Worm (Caenorhabditis elegans) whole organism, young adult: ENCODE data around the gene E02H1.6.

Experiments used
- B0336.3 ChIP-seq: fragments of 200-800 bp; sonication (Bioruptor generic); IDR thresholded peaks from 2 replicates; pipeline ENCODE4 v1.3.6; 2022; ENCODE audit warnings: missing genetic modification characterization, missing compliant biosample characterization
- C17E4.6 ChIP-seq: fragments of 200-800 bp; sonication (Bioruptor generic); IDR thresholded peaks from 2 replicates; pipeline ENCODE4 v1.3.6; 2022; ENCODE audit warnings: missing genetic modification reagents, missing genetic modification characterization, missing compliant biosample characterization
- K11D2.4 ChIP-seq: fragments of 200-800 bp; sonication (Bioruptor generic); IDR thresholded peaks from 2 replicates; pipeline ENCODE4 v1.3.6; 2022; ENCODE audit warnings: missing genetic modification reagents, missing genetic modification characterization, missing compliant biosample characterization
- K12H6.12 ChIP-seq: fragments of 200-800 bp; sonication (Bioruptor generic); optimal IDR thresholded peaks from 2 replicates; lab custom pipeline; 2018; ENCODE audit warnings: mild to moderate bottlenecking, missing genetic modification characterization, missing compliant biosample characterization
- akir-1 ChIP-seq: fragments of 200-800 bp; sonication (Bioruptor generic); optimal IDR thresholded peaks from 2 replicates; lab custom pipeline; 2018; ENCODE audit warnings: mild to moderate bottlenecking, missing genetic modification characterization, moderate library complexity, missing compliant biosample characterization
- attf-3 ChIP-seq: fragments of 200-800 bp; sonication (Bioruptor generic); conservative IDR thresholded peaks from 2 replicates; pipeline ENCODE4 v1.3.6; 2022; ENCODE audit warnings: missing genetic modification reagents, missing genetic modification characterization, missing compliant biosample characterization
- attf-5 ChIP-seq: fragments of 200-800 bp; sonication (Bioruptor generic); optimal IDR thresholded peaks from 2 replicates; lab custom pipeline; 2018; ENCODE audit warnings: mild to moderate bottlenecking, missing genetic modification characterization, missing compliant biosample characterization
- bed-2 ChIP-seq: fragments of 200-800 bp; sonication (Bioruptor generic); IDR thresholded peaks from 2 replicates; pipeline ENCODE4 v1.3.6; 2022; ENCODE audit warnings: missing genetic modification reagents, missing genetic modification characterization, missing compliant biosample characterization
- cebp-1 ChIP-seq, 2 experiments: fragments of 200-800 bp in 1 of 2; sonication (Bioruptor generic) in 1 of 2; sonication (generic microtip) in 1 of 2; IDR thresholded peaks in 1 of 2; optimal IDR thresholded peaks in 1 of 2; 2 replicates each; pipeline versions ENCODE4 v1.3.6 to Lab custom; 2017 to 2022; ENCODE audit warnings: missing compliant biosample characterization in 2 of 2, missing genetic modification characterization in 2 of 2, mild to moderate bottlenecking in 1 of 2, missing genetic modification reagents in 1 of 2, moderate library complexity in 1 of 2
- ceh-27 ChIP-seq: fragments of 200-800 bp; sonication (Bioruptor generic); optimal IDR thresholded peaks from 2 replicates; lab custom pipeline; 2018; ENCODE audit warnings: mild to moderate bottlenecking, missing genetic modification characterization, moderate library complexity, missing compliant biosample characterization
- chd-7 ChIP-seq: sonication (generic microtip); optimal IDR thresholded peaks from 2 replicates; lab custom pipeline; 2016; ENCODE audit warnings: mild to moderate bottlenecking, missing genetic modification characterization, moderate library complexity, missing compliant biosample characterization
- dox-1 ChIP-seq: fragments of 200-800 bp; sonication (Bioruptor generic); IDR thresholded peaks from 2 replicates; pipeline ENCODE4 v1.3.6; 2022; ENCODE audit warnings: missing genetic modification reagents, missing genetic modification characterization, missing compliant biosample characterization
- dpl-1 ChIP-seq: fragments of 150-350 bp; optimal IDR thresholded peaks from 2 replicates; lab custom pipeline; 2014; ENCODE audit warnings: missing biosample characterization, missing genetic modification reagents, missing genetic modification characterization
- egrh-3 ChIP-seq: fragments of 200-800 bp; sonication (Bioruptor generic); IDR thresholded peaks from 2 replicates; pipeline ENCODE4 v1.3.6; 2022; ENCODE audit warnings: missing genetic modification reagents, missing genetic modification characterization, missing compliant biosample characterization
- ekl-4 ChIP-seq: fragments of 200-800 bp; sonication (Bioruptor generic); IDR thresholded peaks from 2 replicates; pipeline ENCODE4 v1.3.6; 2022; ENCODE audit warnings: missing genetic modification reagents, missing genetic modification characterization, missing compliant biosample characterization
- gei-17 ChIP-seq: fragments of 200-800 bp; sonication (Bioruptor generic); optimal IDR thresholded peaks from 2 replicates; lab custom pipeline; 2018; ENCODE audit warnings: mild to moderate bottlenecking, missing genetic modification characterization, missing compliant biosample characterization
- him-1 ChIP-seq: sonication (generic microtip); optimal IDR thresholded peaks from 2 replicates; lab custom pipeline; 2016; ENCODE audit warnings: missing genotype, missing genetic modification reagents, missing genetic modification characterization, missing compliant biosample characterization
- hmg-1.2 ChIP-seq: fragments of 200-800 bp; sonication (Bioruptor generic); IDR thresholded peaks from 2 replicates; pipeline ENCODE4 v1.3.6; 2022; ENCODE audit warnings: missing genetic modification reagents, missing genetic modification characterization, missing compliant biosample characterization
- hmg-20 ChIP-seq: fragments of 200-800 bp; sonication (Bioruptor generic); IDR thresholded peaks from 2 replicates; pipeline ENCODE4 v1.3.6; 2022; ENCODE audit warnings: missing genetic modification reagents, missing genetic modification characterization, missing compliant biosample characterization
- lin-26 ChIP-seq: fragments of 200-800 bp; sonication (Bioruptor generic); IDR thresholded peaks from 2 replicates; pipeline ENCODE4 v1.3.6; 2022; ENCODE audit warnings: missing genetic modification reagents, missing genetic modification characterization, missing compliant biosample characterization
- lin-35 ChIP-seq, 3 experiments: fragments of 150-350 bp in 2 of 3; sonication (generic microtip) in 1 of 3; optimal IDR thresholded peaks; 2 replicates each; lab custom pipeline; 2014 to 2018; ENCODE audit warnings: missing biosample characterization in 3 of 3, missing genetic modification characterization in 3 of 3, missing genetic modification reagents in 3 of 3
- lin-40 ChIP-seq: sonication (generic microtip); optimal IDR thresholded peaks from 2 replicates; lab custom pipeline; 2016; ENCODE audit warnings: missing genetic modification characterization, mild to moderate bottlenecking, missing compliant biosample characterization, missing genotype, missing genetic modification reagents
- lin-54 ChIP-seq: fragments of 200-800 bp; sonication (Bioruptor generic); optimal IDR thresholded peaks from 2 replicates; lab custom pipeline; 2018; ENCODE audit warnings: mild to moderate bottlenecking, missing genetic modification characterization, missing compliant biosample characterization
- lsl-1 ChIP-seq: fragments of 200-800 bp; sonication (Bioruptor generic); optimal IDR thresholded peaks from 2 replicates; lab custom pipeline; 2018; ENCODE audit warnings: mild to moderate bottlenecking, missing genetic modification characterization, moderate library complexity, missing compliant biosample characterization
- madf-8 ChIP-seq: fragments of 200-800 bp; sonication (Bioruptor generic); conservative IDR thresholded peaks from 2 replicates; pipeline ENCODE4 v1.3.6; 2022; ENCODE audit warnings: missing genetic modification reagents, missing genetic modification characterization, missing compliant biosample characterization
- mcd-1 ChIP-seq: fragments of 200-800 bp; sonication (Bioruptor generic); IDR thresholded peaks from 2 replicates; pipeline ENCODE4 v1.3.6; 2022; ENCODE audit warnings: missing genetic modification reagents, missing genetic modification characterization, missing compliant biosample characterization
- nfyb-1 ChIP-seq: fragments of 200-800 bp; sonication (Bioruptor generic); IDR thresholded peaks from 2 replicates; pipeline ENCODE4 v1.3.6; 2022; ENCODE audit warnings: missing genetic modification reagents, missing genetic modification characterization, missing compliant biosample characterization
- nhr-120 ChIP-seq: fragments of 200-800 bp; sonication (Bioruptor generic); IDR thresholded peaks from 2 replicates; pipeline ENCODE4 v1.3.6; 2022; ENCODE audit warnings: missing genetic modification characterization, missing compliant biosample characterization
- nhr-27 ChIP-seq: fragments of 200-800 bp; sonication (Bioruptor generic); optimal IDR thresholded peaks from 2 replicates; lab custom pipeline; 2018; ENCODE audit warnings: mild to moderate bottlenecking, missing genetic modification characterization, moderate library complexity, missing compliant biosample characterization
- nhr-80 ChIP-seq: sonication (generic microtip); optimal IDR thresholded peaks from 2 replicates; lab custom pipeline; 2016; ENCODE audit warnings: missing genetic modification characterization, missing compliant biosample characterization
- pbrm-1 ChIP-seq: fragments of 200-800 bp; sonication (Bioruptor generic); IDR thresholded peaks from 2 replicates; pipeline ENCODE4 v1.3.6; 2022; ENCODE audit warnings: missing genetic modification reagents, missing genetic modification characterization, missing compliant biosample characterization
- rcor-1 ChIP-seq: fragments of 200-800 bp; sonication (Bioruptor generic); IDR thresholded peaks from 2 replicates; pipeline ENCODE4 v1.3.6; 2022; ENCODE audit warnings: missing genetic modification reagents, missing genetic modification characterization, missing compliant biosample characterization
- sea-2 ChIP-seq: fragments of 200-800 bp; sonication (Bioruptor generic); IDR thresholded peaks from 2 replicates; pipeline ENCODE4 v1.3.6; 2022; ENCODE audit warnings: missing genetic modification characterization, missing compliant biosample characterization
- snpc-4 ChIP-seq, 5 experiments: fragments of 150-350 bp in 1 of 5; sonication (generic microtip) in 4 of 5; optimal IDR thresholded peaks; 2 replicates each; lab custom pipeline; 2014 to 2018; ENCODE audit warnings: missing genetic modification characterization in 5 of 5, missing biosample characterization in 3 of 5, antibody characterized with exemption in 2 of 5, mild to moderate bottlenecking in 2 of 5, missing compliant biosample characterization in 2 of 5, missing genotype in 2 of 5, moderate library complexity in 2 of 5, missing genetic modification reagents in 1 of 5
- somi-1 ChIP-seq: fragments of 200-800 bp; sonication (Bioruptor generic); optimal IDR thresholded peaks from 2 replicates; lab custom pipeline; 2018; ENCODE audit warnings: mild to moderate bottlenecking, missing genetic modification characterization, missing compliant biosample characterization
- unc-62 ChIP-seq: fragments of 150-350 bp; optimal IDR thresholded peaks from 2 replicates; lab custom pipeline; 2014; ENCODE audit warnings: missing biosample characterization, missing genetic modification reagents, missing genetic modification characterization
- zfh-2 ChIP-seq: fragments of 200-800 bp; sonication (Bioruptor generic); conservative IDR thresholded peaks from 2 replicates; pipeline ENCODE4 v1.3.6; 2022; ENCODE audit warnings: missing genetic modification reagents, missing genetic modification characterization, missing compliant biosample characterization

The E02H1.6 gene

ce11 chrII:9646122-9646555 is 49.6 kb downstream of the E02H1.6 start:
- TF ChIP-seq zfh-2 (GFP tag; lab: Robert Waterston, UW), result peak; percentile 91
- TF ChIP-seq attf-3, result peak; percentile 26; the same call in 1 of the 2 replicates
- TF ChIP-seq nhr-120 (GFP tag; lab: Robert Waterston, UW), result no peak
- TF ChIP-seq lsl-1 (GFP tag; lab: Kevin White, UChicago), result no peak
- TF ChIP-seq him-1 (tag; lab: Kevin White, UChicago), result no peak
- peak; percentile 78 for TF ChIP-seq hmg-1.2 (GFP tag; lab: Robert Waterston, UW)
- TF ChIP-seq hmg-20 (GFP tag; lab: Robert Waterston, UW), result no peak
- peak; percentile 61 for TF ChIP-seq K12H6.12 (tag; lab: Kevin White, UChicago)
- TF ChIP-seq cebp-1 (GFP tag; IDR thresholded peaks at IDR 0.05; lab: Robert Waterston, UW), result no peak
- TF ChIP-seq cebp-1 (tag; optimal IDR thresholded peaks at IDR 0.05; lab: Kevin White, UChicago), result peak; percentile 64
- TF ChIP-seq egrh-3 (GFP tag; lab: Robert Waterston, UW), result peak; percentile 46; the same call in 1 of the 2 replicates
- peak; percentile 60 for TF ChIP-seq mcd-1
- peak; percentile 45 for TF ChIP-seq chd-7
- TF ChIP-seq dpl-1 (GFP tag; lab: Kevin White, UChicago), result no peak
- TF ChIP-seq ceh-27 (GFP tag; lab: Kevin White, UChicago), result peak; percentile 70
- TF ChIP-seq lin-40 (tag; lab: Kevin White, UChicago), result peak; percentile 66
- TF ChIP-seq K11D2.4, result 0 out of 2 replicates have a peak, but pooled peaks have one; percentile 42
- TF ChIP-seq nhr-80, result peak; percentile 41
- TF ChIP-seq lin-35 (GFP tag; optimal IDR thresholded peaks at IDR 0.05; lab: Kevin White, UChicago), result peak in 1 of 3 experiments; percentile 51
- no peak for TF ChIP-seq akir-1 (GFP tag; lab: Kevin White, UChicago)
- peak; percentile 18 for TF ChIP-seq gei-17 (GFP tag; lab: Kevin White, UChicago)
- peak; percentile 65; the same call in 1 of the 2 replicates for TF ChIP-seq rcor-1
- no peak for TF ChIP-seq bed-2 (GFP tag; lab: Robert Waterston, UW)
- peak; percentile 37 for TF ChIP-seq lin-54
- TF ChIP-seq madf-8 (GFP tag; lab: Robert Waterston, UW), result no peak
- peak; percentile 48 for TF ChIP-seq somi-1 (GFP tag; lab: Kevin White, UChicago)
- TF ChIP-seq dox-1 (GFP tag; lab: Robert Waterston, UW), result peak; percentile 58; the same call in 1 of the 2 replicates
- TF ChIP-seq C17E4.6, result no peak
- TF ChIP-seq B0336.3, result peak; percentile 16; the same call in 1 of the 2 replicates
- 0 out of 2 replicates have a peak, but pooled peaks have one; percentile 31 for TF ChIP-seq sea-2
- TF ChIP-seq ekl-4 (GFP tag; lab: Robert Waterston, UW), result no peak
- peak; percentile 21; the same call in 1 of the 2 replicates for TF ChIP-seq pbrm-1 (GFP tag; lab: Robert Waterston, UW)
- peak; percentile 67 for TF ChIP-seq attf-5
- peak; percentile 68; the same call in 1 of the 2 replicates for TF ChIP-seq lin-26 (GFP tag; lab: Robert Waterston, UW)
- peak; percentile 10 for TF ChIP-seq nhr-27 (tag; lab: Kevin White, UChicago)
- TF ChIP-seq nfyb-1 (GFP tag; lab: Robert Waterston, UW), result peak; percentile 64; the same call in 1 of the 2 replicates
- TF ChIP-seq unc-62 (GFP tag; lab: Kevin White, UChicago), result peak; percentile 7
- no peak for TF ChIP-seq snpc-4 (GFP tag; optimal IDR thresholded peaks at IDR 0.05; lab: Kevin White, UChicago)
- TF ChIP-seq snpc-4 (tag; optimal IDR thresholded peaks at IDR 0.05; lab: Kevin White, UChicago), result peak in 2 of 4 experiments; percentile 4 to 35
